Worm (Caenorhabditis elegans): ENCODE data around the gene idpp-5.

DNA sequence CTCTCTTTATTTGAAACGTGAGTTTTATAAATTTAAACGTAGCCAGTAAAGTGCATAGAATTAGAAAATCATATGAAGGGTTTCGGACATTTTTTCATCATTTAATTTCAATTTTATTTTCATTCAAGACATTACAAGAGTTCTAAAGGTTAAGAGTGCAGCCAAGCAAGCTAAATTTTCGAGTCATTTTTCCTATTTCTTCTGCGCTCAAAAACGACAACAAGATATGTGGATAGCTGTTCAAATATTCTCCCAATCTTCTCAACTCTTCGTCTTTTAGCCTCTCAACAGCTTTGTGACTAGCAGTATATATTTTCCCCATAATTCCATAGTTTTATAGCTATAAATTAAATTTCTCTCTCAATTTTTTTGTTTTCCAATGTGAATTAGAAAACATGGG, 9.0 kb downstream of the idpp-5 start:
- TF ChIP-seq ama-1 (optimal IDR thresholded peaks at IDR 0.05) (no peak), fkh-10 (GFP tag; optimal IDR thresholded peaks at IDR 0.05) (no peak), jun-1 (tag; optimal IDR thresholded peaks at IDR 0.05) (no peak)
